Fruit fly (Drosophila melanogaster) whole organism, pupa: ENCODE data around the gene CG7164.
"Not testable (repeated sequence)": the region's sequence is repeated elsewhere in the genome, so short reads cannot be mapped to it uniquely, and the experiment has no call there.

Source experiments
- CG10348 ChIP-seq: fragments of 200-800 bp; sonication (Bioruptor generic); IDR thresholded peaks from 2 replicates; pipeline ENCODE4 v1.3.6; 2022; ENCODE audit warnings: missing biosample characterization, missing genetic modification characterization
- CG12605 ChIP-seq: fragments of 200-800 bp; sonication (Bioruptor generic); IDR thresholded peaks from 2 replicates; pipeline ENCODE4 v1.3.6; 2022; ENCODE audit warnings: missing biosample characterization, missing genetic modification characterization
- CG13204 ChIP-seq: fragments of 200-800 bp; sonication (Bioruptor generic); optimal IDR thresholded peaks from 2 replicates; lab custom pipeline; 2018; ENCODE audit warnings: missing biosample characterization, mild to moderate bottlenecking, missing genetic modification characterization, moderate library complexity
- CG14655 ChIP-seq: fragments of 200-800 bp; sonication (Bioruptor generic); optimal IDR thresholded peaks from 3 replicates; lab custom pipeline; 2017; ENCODE audit warnings: mild to moderate bottlenecking, missing biosample characterization, missing genetic modification reagents, missing genetic modification characterization
- CG15710 ChIP-seq: fragments of 200-800 bp; sonication (Bioruptor generic); optimal IDR thresholded peaks from 2 replicates; lab custom pipeline; 2018; ENCODE audit warnings: missing biosample characterization, mild to moderate bottlenecking, missing genetic modification characterization, moderate library complexity
- CG17806 ChIP-seq: fragments of 200-800 bp; sonication (Bioruptor generic); optimal IDR thresholded peaks from 2 replicates; lab custom pipeline; 2018; ENCODE audit warnings: missing biosample characterization, mild to moderate bottlenecking, missing genetic modification characterization, moderate library complexity
- CG32121 ChIP-seq: fragments of 200-800 bp; sonication (Bioruptor generic); IDR thresholded peaks from 2 replicates; pipeline ENCODE4 v1.3.6; 2022; ENCODE audit warnings: missing biosample characterization, missing genetic modification characterization
- CG34367 ChIP-seq: fragments of 200-800 bp; sonication (Bioruptor generic); optimal IDR thresholded peaks from 2 replicates; lab custom pipeline; 2018; ENCODE audit warnings: missing biosample characterization, mild to moderate bottlenecking, missing genetic modification characterization
- CG4496 ChIP-seq: fragments of 200-800 bp; sonication (Bioruptor generic); IDR thresholded peaks from 3 replicates; pipeline ENCODE4 v1.3.6; 2022; ENCODE audit warnings: missing biosample characterization, missing genetic modification characterization
- CG8159 ChIP-seq: fragments of 200-800 bp; sonication (Bioruptor generic); optimal IDR thresholded peaks from 3 replicates; lab custom pipeline; 2018; ENCODE audit warnings: missing biosample characterization, mild to moderate bottlenecking, missing genetic modification characterization, moderate library complexity
- CG8301 ChIP-seq: fragments of 200-800 bp; sonication (Bioruptor generic); optimal IDR thresholded peaks from 2 replicates; lab custom pipeline; 2018; ENCODE audit warnings: missing biosample characterization, mild to moderate bottlenecking, missing genetic modification characterization
- CG9948 ChIP-seq: fragments of 200-800 bp; sonication (Bioruptor generic); optimal IDR thresholded peaks from 2 replicates; lab custom pipeline; 2018; ENCODE audit warnings: missing biosample characterization, mild to moderate bottlenecking, missing genetic modification characterization, moderate library complexity
- D1 ChIP-seq: fragments of 200-800 bp; sonication (Bioruptor generic); optimal IDR thresholded peaks from 2 replicates; lab custom pipeline; 2018; ENCODE audit warnings: missing biosample characterization, mild to moderate bottlenecking, missing genetic modification characterization, moderate library complexity
- EcR ChIP-seq: fragments of 200-800 bp; sonication (Bioruptor generic); optimal IDR thresholded peaks from 3 replicates; lab custom pipeline; 2019; ENCODE audit warnings: missing biosample characterization, missing genetic modification characterization, mild to moderate bottlenecking, moderate library complexity, missing genetic modification reagents
- Ets98B ChIP-seq: fragments of 200-800 bp; sonication (Bioruptor generic); IDR thresholded peaks from 2 replicates; pipeline ENCODE4 v1.3.6; 2022; ENCODE audit warnings: missing biosample characterization, missing genetic modification characterization
- Pif1A ChIP-seq: fragments of 200-800 bp; sonication (Bioruptor generic); optimal IDR thresholded peaks from 3 replicates; lab custom pipeline; 2016; ENCODE audit warnings: missing biosample characterization, missing genetic modification characterization
- Pif1B ChIP-seq: fragments of 200-800 bp; sonication (Bioruptor generic); optimal IDR thresholded peaks from 3 replicates; lab custom pipeline; 2016; ENCODE audit warnings: missing biosample characterization, missing genetic modification characterization
- Snoo ChIP-seq: fragments of 200-800 bp; sonication (Bioruptor generic); optimal IDR thresholded peaks from 3 replicates; lab custom pipeline; 2017; ENCODE audit warnings: missing biosample characterization, mild to moderate bottlenecking, missing genetic modification characterization, inconsistent platforms
- fd96Ca ChIP-seq: fragments of 200-800 bp; sonication (Bioruptor generic); IDR thresholded peaks from 3 replicates; pipeline ENCODE4 v1.3.6; 2022; ENCODE audit warnings: missing biosample characterization, missing genetic modification characterization
- gl ChIP-seq: fragments of 200-800 bp; sonication (Bioruptor generic); optimal IDR thresholded peaks from 2 replicates; lab custom pipeline; 2018; ENCODE audit warnings: missing biosample characterization, mild to moderate bottlenecking, missing genetic modification characterization
- rn ChIP-seq: fragments of 200-800 bp; sonication (Bioruptor generic); IDR thresholded peaks from 2 replicates; pipeline ENCODE4 v1.3.6; 2022; ENCODE audit warnings: missing biosample characterization, missing genetic modification characterization

CG7164 gene

DNA sequence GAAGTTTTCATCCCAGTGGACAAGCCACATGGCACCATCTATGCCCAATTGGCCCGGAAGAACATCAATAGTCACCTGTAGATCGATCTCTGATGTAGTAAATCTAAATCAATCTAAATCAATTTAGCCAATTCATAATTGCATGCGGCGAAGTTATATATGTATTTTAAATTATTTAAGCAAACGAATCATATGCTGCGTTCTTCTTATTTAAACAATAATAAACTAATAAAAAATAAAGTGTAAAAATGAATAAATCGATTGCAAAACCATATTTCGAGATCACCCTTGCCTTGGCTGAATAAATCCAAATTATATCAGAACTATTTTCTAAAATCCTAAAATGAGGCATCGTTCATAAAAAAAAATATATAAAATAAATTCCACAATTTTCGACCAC lies at the start of gene CG7164:
Gene CG7164 (plus strand): TSS at position 301 of the 400 bp plus-strand sequence.
- no peak for TF ChIP-seq CG32121 (GFP tag; lab: Robert Waterston, UW)
- TF ChIP-seq gl (tag; lab: Kevin White, UChicago): no peak
- no peak for TF ChIP-seq CG13204 (GFP tag; lab: Kevin White, UChicago)
- no peak for TF ChIP-seq CG14655 (GFP tag; lab: Kevin White, UChicago)
- no peak for TF ChIP-seq rn (GFP tag; lab: Robert Waterston, UW)
- TF ChIP-seq CG10348 (GFP tag; lab: Robert Waterston, UW): no peak
- TF ChIP-seq EcR (GFP tag; lab: Kevin White, UChicago): no peak
- no peak for TF ChIP-seq Pif1A (GFP tag; lab: Kevin White, UChicago)
- TF ChIP-seq Ets98B (GFP tag; lab: Robert Waterston, UW): no peak
- TF ChIP-seq CG8301 (tag; lab: Kevin White, UChicago): no peak

DNA sequence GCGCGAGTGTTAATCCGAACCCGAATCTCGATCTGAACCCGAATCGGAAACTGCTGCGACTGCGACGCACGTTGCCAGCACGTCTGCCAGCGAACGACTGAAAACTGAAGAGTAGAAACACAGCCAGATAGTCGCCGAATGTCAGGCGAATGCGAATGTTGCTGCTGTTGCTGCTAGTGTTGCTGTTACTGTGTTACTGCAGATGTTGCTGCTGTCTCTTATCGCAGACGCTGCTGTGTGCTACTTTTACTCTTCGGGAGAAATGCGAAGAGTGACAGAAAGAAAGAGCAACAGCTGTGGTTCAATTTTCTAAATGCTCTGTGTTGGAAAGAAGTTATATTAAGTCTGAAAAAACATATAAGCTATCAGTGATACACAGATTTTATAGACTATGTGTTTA lies 48.7 kb upstream of the CG7164 start, which contains the start of gene CG13796:
Gene CG13796 (minus strand): TSS at position 101 of the 400 bp plus-strand sequence.
- TF ChIP-seq CG32121 (GFP tag; lab: Robert Waterston, UW); EcR (GFP tag; lab: Kevin White, UChicago); CG10348 (GFP tag; lab: Robert Waterston, UW): not testable (repeated sequence)

DNA sequence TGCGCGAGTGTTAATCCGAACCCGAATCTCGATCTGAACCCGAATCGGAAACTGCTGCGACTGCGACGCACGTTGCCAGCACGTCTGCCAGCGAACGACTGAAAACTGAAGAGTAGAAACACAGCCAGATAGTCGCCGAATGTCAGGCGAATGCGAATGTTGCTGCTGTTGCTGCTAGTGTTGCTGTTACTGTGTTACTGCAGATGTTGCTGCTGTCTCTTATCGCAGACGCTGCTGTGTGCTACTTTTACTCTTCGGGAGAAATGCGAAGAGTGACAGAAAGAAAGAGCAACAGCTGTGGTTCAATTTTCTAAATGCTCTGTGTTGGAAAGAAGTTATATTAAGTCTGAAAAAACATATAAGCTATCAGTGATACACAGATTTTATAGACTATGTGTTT lies 42.6 kb upstream of the CG7164 start, which contains the start of gene CG31904:
Gene CG31904 (minus strand): TSS at position 101 of the 400 bp plus-strand sequence.
- not testable (repeated sequence) for TF ChIP-seq CG10348 (GFP tag; lab: Robert Waterston, UW); CG34367 (tag; lab: Kevin White, UChicago); CG4496 (GFP tag; lab: Robert Waterston, UW)

DNA sequence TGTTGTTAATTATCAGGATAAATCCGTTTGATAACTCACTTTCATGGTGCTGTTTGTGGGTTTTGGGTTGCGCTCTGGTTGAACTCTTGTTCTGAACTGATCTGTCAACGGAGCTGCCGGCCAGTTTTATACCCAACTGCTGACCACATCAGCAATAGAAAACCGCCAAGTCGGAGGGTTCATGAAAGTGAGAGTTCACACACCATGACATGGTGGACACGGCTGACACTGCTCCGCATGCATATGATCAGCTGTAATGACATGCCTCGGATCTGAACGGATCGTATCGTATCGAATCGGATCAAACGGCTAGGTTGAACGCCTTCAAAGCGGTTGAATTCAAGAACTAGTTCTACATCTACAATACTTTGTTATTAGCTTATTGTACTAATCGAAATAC lies 39.8 kb upstream of the CG7164 start, which contains the start of gene Acp1:
Gene Acp1 (minus strand): TSS at position 101 of the 400 bp plus-strand sequence.
- no peak for TF ChIP-seq CG8301 (tag; lab: Kevin White, UChicago)
- no peak for TF ChIP-seq CG9948 (tag; lab: Kevin White, UChicago)
- no peak for TF ChIP-seq gl (tag; lab: Kevin White, UChicago)
- no peak for TF ChIP-seq Ets98B (GFP tag; lab: Robert Waterston, UW)
- no peak for TF ChIP-seq CG13204 (GFP tag; lab: Kevin White, UChicago)
- TF ChIP-seq rn (GFP tag; lab: Robert Waterston, UW): no peak
- TF ChIP-seq fd96Ca (GFP tag; lab: Robert Waterston, UW): no peak
- TF ChIP-seq Snoo: no peak
- TF ChIP-seq Pif1A (GFP tag; lab: Kevin White, UChicago): no peak
- TF ChIP-seq CG17806 (tag; lab: Kevin White, UChicago): no peak
- TF ChIP-seq CG10348 (GFP tag; lab: Robert Waterston, UW): no peak
- no peak for TF ChIP-seq EcR (GFP tag; lab: Kevin White, UChicago)
- no peak for TF ChIP-seq D1 (tag; lab: Kevin White, UChicago)
- TF ChIP-seq CG14655 (GFP tag; lab: Kevin White, UChicago): no peak
- no peak for TF ChIP-seq CG32121 (GFP tag; lab: Robert Waterston, UW)
- TF ChIP-seq Pif1B (GFP tag; lab: Kevin White, UChicago): no peak

DNA sequence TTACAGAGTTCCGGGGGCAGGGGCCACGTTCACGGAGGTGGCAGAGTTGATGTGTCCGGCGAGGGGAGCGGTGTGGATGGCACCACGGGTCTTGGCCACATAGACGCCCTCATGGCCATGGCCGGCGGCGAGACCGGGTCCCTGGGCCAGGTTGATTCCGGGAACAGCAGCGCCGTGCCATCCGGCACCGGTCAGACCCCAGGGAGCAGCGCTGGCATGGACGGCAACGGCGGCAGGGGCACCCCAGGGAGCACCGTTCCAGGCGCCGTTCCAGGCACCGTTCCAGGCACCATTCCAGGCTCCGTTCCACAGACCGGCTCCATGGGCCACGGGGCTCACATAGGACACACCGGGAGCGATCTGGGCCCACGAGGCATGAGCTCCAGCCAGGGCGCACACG lies 37.1 kb upstream of the CG7164 start:
- no peak for TF ChIP-seq CG32121 (GFP tag; lab: Robert Waterston, UW)
- TF ChIP-seq CG8301 (tag; lab: Kevin White, UChicago): no peak
- TF ChIP-seq rn (GFP tag; lab: Robert Waterston, UW): peak; percentile 26; the same call in 1 of the 2 replicates

DNA sequence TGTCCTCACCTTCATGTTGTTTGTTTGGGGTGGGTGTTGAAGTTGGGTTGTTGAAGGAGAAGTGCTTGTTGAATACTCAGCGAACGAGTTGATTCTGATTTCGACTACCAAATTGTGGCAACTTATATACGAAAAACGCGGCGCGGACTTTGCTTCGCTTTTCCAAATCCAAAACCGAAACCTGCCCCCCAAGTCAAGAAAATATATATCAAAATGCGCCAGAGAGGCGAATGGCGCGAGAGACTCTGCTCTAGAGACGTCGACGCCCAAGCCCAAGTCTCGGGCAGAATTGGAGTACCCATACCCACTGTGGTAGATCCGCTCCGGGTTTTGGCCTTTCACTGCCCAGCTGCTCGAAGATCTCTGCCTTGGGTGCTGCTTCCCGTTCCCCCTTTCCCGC lies 36.5 kb upstream of the CG7164 start, which contains the start of gene CG7214:
Gene CG7214 (minus strand): TSS at position 101 of the 400 bp plus-strand sequence.
- TF ChIP-seq CG8301 (tag; lab: Kevin White, UChicago): no peak
- no peak for TF ChIP-seq CG34367 (tag; lab: Kevin White, UChicago)
- TF ChIP-seq CG4496 (GFP tag; lab: Robert Waterston, UW): no peak
- TF ChIP-seq CG12605 (GFP tag; lab: Robert Waterston, UW): no peak
- TF ChIP-seq CG13204 (GFP tag; lab: Kevin White, UChicago): no peak
- TF ChIP-seq D1 (tag; lab: Kevin White, UChicago): no peak
- no peak for TF ChIP-seq CG9948 (tag; lab: Kevin White, UChicago)
- no peak for TF ChIP-seq Snoo
- no peak for TF ChIP-seq Ets98B (GFP tag; lab: Robert Waterston, UW)
- TF ChIP-seq CG8159: no peak
- TF ChIP-seq CG17806 (tag; lab: Kevin White, UChicago): no peak
- TF ChIP-seq gl (tag; lab: Kevin White, UChicago): no peak
- no peak for TF ChIP-seq Pif1A (GFP tag; lab: Kevin White, UChicago)
- no peak for TF ChIP-seq rn (GFP tag; lab: Robert Waterston, UW)
- no peak for TF ChIP-seq fd96Ca (GFP tag; lab: Robert Waterston, UW)
- no peak for TF ChIP-seq CG15710 (tag; lab: Kevin White, UChicago)
- TF ChIP-seq EcR (GFP tag; lab: Kevin White, UChicago): no peak
